Worm (Caenorhabditis elegans) whole organism, L2 larva: ENCODE measurements around the gene C46C2.2.

Source experiments
- elt-3 ChIP-seq: sonication (generic microtip); optimal IDR thresholded peaks from 2 replicates; lab custom pipeline; 2017; ENCODE audit warnings: missing biosample characterization, missing genetic modification characterization
- mdl-1 ChIP-seq, 2 experiments: fragments of 150-350 bp in 1 of 2; sonication (generic microtip) in 1 of 2; optimal IDR thresholded peaks; 2 replicates each; lab custom pipeline; 2017; ENCODE audit warnings: missing biosample characterization in 2 of 2, missing genetic modification characterization in 2 of 2
- nhr-10 ChIP-seq: sonication (generic microtip); optimal IDR thresholded peaks from 2 replicates; lab custom pipeline; 2017; ENCODE audit warnings: missing biosample characterization, missing genetic modification characterization

DNA sequence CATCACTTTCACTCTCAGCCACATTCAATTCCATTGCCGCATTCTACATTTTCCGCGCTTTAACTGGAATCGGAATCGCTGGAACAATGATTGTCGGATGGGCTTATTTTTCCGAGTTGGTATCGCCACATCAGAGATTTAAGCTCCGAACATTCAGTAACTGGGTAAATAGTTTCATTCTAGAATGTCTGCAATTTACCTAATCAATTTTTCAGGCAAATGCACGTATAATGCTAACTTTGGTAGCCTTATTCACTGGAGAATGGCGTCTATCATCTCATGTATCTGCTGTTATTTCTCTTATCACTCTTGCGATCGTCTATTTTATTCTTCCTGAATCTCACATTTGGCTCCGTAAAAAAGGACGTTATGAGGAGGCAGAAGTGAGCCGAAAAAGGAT lies 889 bp downstream of the C46C2.2 start:
- no peak for TF ChIP-seq mdl-1 (tag; optimal IDR thresholded peaks at IDR 0.05; lab: Kevin White, UChicago)
- no peak for TF ChIP-seq elt-3 (tag; lab: Kevin White, UChicago)
- TF ChIP-seq nhr-10 = no peak
